Worm (Caenorhabditis elegans): ENCODE measurements around the gene rpl-25.1.
A peak's percentile ranks its signal among the peaks of the same experiment; 100 is the strongest.

ce11 chrX:4667788-4668187 lies 47.2 kb upstream of the rpl-25.1 start, which contains the start of gene mfsd-12:
- no peak for TF ChIP-seq mdl-1 (tag; optimal IDR thresholded peaks at IDR 0.05)
- no peak for TF ChIP-seq nhr-237 (tag; optimal IDR thresholded peaks at IDR 0.05)
- TF ChIP-seq egl-5 (tag; optimal IDR thresholded peaks at IDR 0.05) = no peak
- no peak for TF ChIP-seq egl-27 (tag; optimal IDR thresholded peaks at IDR 0.05)
- TF ChIP-seq pha-4 (tag; optimal IDR thresholded peaks at IDR 0.05) = peak; percentile 7
- TF ChIP-seq fkh-10 (GFP tag; optimal IDR thresholded peaks at IDR 0.05) = no peak
- TF ChIP-seq lsy-12 (tag; optimal IDR thresholded peaks at IDR 0.05) = no peak
- no peak for TF ChIP-seq snpc-4 (tag; optimal IDR thresholded peaks at IDR 0.05)
- no peak for TF ChIP-seq ama-1 (optimal IDR thresholded peaks at IDR 0.05)

Data from whole organism, L3 larva.